Worm (Caenorhabditis elegans) whole organism, L4 larva: Measurements from ENCODE around the gene F25B3.5.

Source experiments
- D1046.2 ChIP-seq: fragments of 200-800 bp; sonication (Bioruptor generic); IDR thresholded peaks from 2 replicates; pipeline ENCODE4 v1.3.6; 2022; ENCODE audit warnings: missing genetic modification characterization, missing compliant biosample characterization
- F37D6.2 ChIP-seq: sonication (generic microtip); optimal IDR thresholded peaks from 2 replicates; lab custom pipeline; 2016; ENCODE audit warnings: mild to moderate bottlenecking, missing genetic modification characterization, missing compliant biosample characterization
- F49E8.2 ChIP-seq: sonication (generic microtip); optimal IDR thresholded peaks from 2 replicates; lab custom pipeline; 2016; ENCODE audit warnings: missing compliant biosample characterization, mild to moderate bottlenecking, missing genetic modification characterization, borderline replicate concordance
- T20F7.1 ChIP-seq: fragments of 200-800 bp; sonication (Bioruptor generic); optimal IDR thresholded peaks from 2 replicates; lab custom pipeline; 2018; ENCODE audit warnings: mild to moderate bottlenecking, missing genetic modification characterization, missing compliant biosample characterization
- T26A8.4 ChIP-seq: fragments of 200-800 bp; sonication (Bioruptor generic); IDR thresholded peaks from 2 replicates; pipeline ENCODE4 v1.3.6; 2022; ENCODE audit warnings: missing genetic modification characterization, missing compliant biosample characterization
- ZK337.2 ChIP-seq: fragments of 200-800 bp; sonication (Bioruptor generic); IDR thresholded peaks from 2 replicates; pipeline ENCODE4 v1.3.6; 2022; ENCODE audit warnings: missing genetic modification reagents, missing genetic modification characterization, missing compliant biosample characterization
- aha-1 ChIP-seq: fragments of 150-350 bp; peaks from one replicate; lab custom pipeline; 2014; ENCODE audit warnings: missing biosample characterization, missing genetic modification characterization
- ama-1 ChIP-seq: fragments of 150-350 bp; optimal IDR thresholded peaks from 2 replicates; lab custom pipeline; 2014; ENCODE audit warnings: inconsistent platforms, mixed read lengths
- arid-1 ChIP-seq: fragments of 200-800 bp; sonication (Bioruptor generic); conservative IDR thresholded peaks from 2 replicates; pipeline ENCODE4 v1.3.6; 2022; ENCODE audit warnings: missing genetic modification reagents, missing genetic modification characterization, missing compliant biosample characterization
- ceh-82 ChIP-seq: sonication (generic microtip); optimal IDR thresholded peaks from 2 replicates; lab custom pipeline; 2017; ENCODE audit warnings: missing biosample characterization, missing genetic modification characterization
- daf-12 ChIP-seq: fragments of 150-350 bp; optimal IDR thresholded peaks from 2 replicates; lab custom pipeline; 2014; ENCODE audit warnings: missing biosample characterization, missing genetic modification reagents, missing genetic modification characterization
- daf-16 ChIP-seq, 3 experiments: sonication (generic microtip); optimal IDR thresholded peaks; 2 replicates each; lab custom pipeline; 2016 to 2017; ENCODE audit warnings: missing genetic modification characterization in 3 of 3, missing genetic modification reagents in 3 of 3, mild to moderate bottlenecking in 2 of 3, missing compliant biosample characterization in 2 of 3, missing biosample characterization in 1 of 3, moderate library complexity in 1 of 3
- daf-19 ChIP-seq: fragments of 200-800 bp; sonication (Bioruptor generic); conservative IDR thresholded peaks from 2 replicates; pipeline ENCODE4 v1.3.6; 2022; ENCODE audit warnings: missing genetic modification characterization, missing compliant biosample characterization
- dmd-6 ChIP-seq: fragments of 200-800 bp; sonication (Bioruptor generic); IDR thresholded peaks from 2 replicates; pipeline ENCODE4 v1.3.6; 2022; ENCODE audit warnings: missing genetic modification reagents, missing genetic modification characterization, missing compliant biosample characterization
- dpl-1 ChIP-seq: fragments of 150-350 bp; optimal IDR thresholded peaks from 2 replicates; lab custom pipeline; 2014; ENCODE audit warnings: missing biosample characterization, missing genetic modification reagents, missing genetic modification characterization
- dve-1 ChIP-seq: sonication (generic microtip); optimal IDR thresholded peaks from 2 replicates; lab custom pipeline; 2017; ENCODE audit warnings: antibody characterized with exemption, mild to moderate bottlenecking, missing genetic modification characterization, missing compliant biosample characterization; ENCODE audit not compliant: insufficient read depth
- fkh-10 ChIP-seq: fragments of 150-350 bp; optimal IDR thresholded peaks from 2 replicates; lab custom pipeline; 2014; ENCODE audit warnings: missing biosample characterization, missing genetic modification reagents, missing genetic modification characterization
- hif-1 ChIP-seq, 2 experiments: sonication (generic microtip); optimal IDR thresholded peaks; 2 replicates each; lab custom pipeline; 2016 to 2017; ENCODE audit warnings: missing compliant biosample characterization in 2 of 2, missing genetic modification characterization in 2 of 2, missing genetic modification reagents in 2 of 2, missing genotype in 2 of 2, mild to moderate bottlenecking in 1 of 2
- hlh-11 ChIP-seq: fragments of 200-800 bp; sonication (Bioruptor generic); optimal IDR thresholded peaks from 2 replicates; lab custom pipeline; 2018; ENCODE audit warnings: mild to moderate bottlenecking, missing genetic modification characterization, missing compliant biosample characterization
- hlh-30 ChIP-seq: sonication (generic microtip); optimal IDR thresholded peaks from 2 replicates; lab custom pipeline; 2017; ENCODE audit warnings: antibody characterized with exemption, mild to moderate bottlenecking, missing genetic modification characterization, missing compliant biosample characterization; ENCODE audit not compliant: insufficient read depth
- hmg-1.1 ChIP-seq: fragments of 200-800 bp; sonication (Bioruptor generic); IDR thresholded peaks from 2 replicates; pipeline ENCODE4 v1.3.6; 2022; ENCODE audit warnings: missing genetic modification reagents, missing genetic modification characterization, missing compliant biosample characterization
- lin-1 ChIP-seq: fragments of 200-800 bp; sonication (Bioruptor generic); IDR thresholded peaks from 2 replicates; pipeline ENCODE4 v1.3.6; 2022; ENCODE audit warnings: missing genetic modification reagents, missing genetic modification characterization, missing compliant biosample characterization
- lin-13 ChIP-seq: fragments of 150-350 bp; optimal IDR thresholded peaks from 2 replicates; lab custom pipeline; 2014; ENCODE audit warnings: missing biosample characterization, missing genetic modification reagents, missing genetic modification characterization
- lin-38 ChIP-seq: fragments of 200-800 bp; sonication (Bioruptor generic); IDR thresholded peaks from 2 replicates; pipeline ENCODE4 v1.3.6; 2022; ENCODE audit warnings: missing genetic modification reagents, missing genetic modification characterization, missing compliant biosample characterization
- lsy-2 ChIP-seq, 2 experiments: fragments of 150-350 bp in 1 of 2; sonication (generic microtip) in 1 of 2; optimal IDR thresholded peaks; 2 replicates each; lab custom pipeline; 2014 to 2017; ENCODE audit warnings: missing biosample characterization in 2 of 2, missing genetic modification characterization in 2 of 2
- madf-9 ChIP-seq: fragments of 200-800 bp; sonication (Bioruptor generic); conservative IDR thresholded peaks from 2 replicates; pipeline ENCODE4 v1.3.6; 2022; ENCODE audit warnings: missing genetic modification reagents, missing genetic modification characterization, missing compliant biosample characterization
- mdl-1 ChIP-seq, 2 experiments: fragments of 150-350 bp in 1 of 2; sonication (generic microtip) in 1 of 2; optimal IDR thresholded peaks; 2 replicates each; lab custom pipeline; 2014 to 2017; ENCODE audit warnings: missing biosample characterization in 2 of 2, missing genetic modification characterization in 2 of 2
- mep-1 ChIP-seq: fragments of 150-350 bp; sonication (generic microtip); optimal IDR thresholded peaks from 3 replicates; lab custom pipeline; 2014; ENCODE audit warnings: missing biosample characterization, missing genetic modification characterization
- mes-2 ChIP-seq: sonication (generic microtip); optimal IDR thresholded peaks from 2 replicates; lab custom pipeline; 2016; ENCODE audit warnings: missing genotype, mild to moderate bottlenecking, missing genetic modification characterization, missing compliant biosample characterization; ENCODE audit not compliant: poor library complexity, severe bottlenecking
- mxl-2 ChIP-seq: fragments of 200-800 bp; sonication (Bioruptor generic); conservative IDR thresholded peaks from 2 replicates; pipeline ENCODE4 v1.3.6; 2022; ENCODE audit warnings: missing genetic modification reagents, missing genetic modification characterization, missing compliant biosample characterization
- nhr-10 ChIP-seq: fragments of 150-350 bp; optimal IDR thresholded peaks from 2 replicates; lab custom pipeline; 2014; ENCODE audit warnings: missing biosample characterization, missing genetic modification characterization
- nhr-11 ChIP-seq: fragments of 150-350 bp; optimal IDR thresholded peaks from 2 replicates; lab custom pipeline; 2014; ENCODE audit warnings: missing biosample characterization, missing genetic modification characterization
- nhr-237 ChIP-seq: sonication (generic microtip); optimal IDR thresholded peaks from 2 replicates; lab custom pipeline; 2017; ENCODE audit warnings: missing biosample characterization, missing genetic modification characterization
- nhr-28 ChIP-seq: fragments of 150-350 bp; optimal IDR thresholded peaks from 2 replicates; lab custom pipeline; 2014; ENCODE audit warnings: missing biosample characterization, missing genetic modification characterization
- nhr-41 ChIP-seq: fragments of 200-800 bp; sonication (Bioruptor generic); IDR thresholded peaks from 2 replicates; pipeline ENCODE4 v1.3.6; 2022; ENCODE audit warnings: missing genetic modification reagents, missing genetic modification characterization, missing compliant biosample characterization
- nhr-6 ChIP-seq: fragments of 150-350 bp; optimal IDR thresholded peaks from 2 replicates; lab custom pipeline; 2014; ENCODE audit warnings: missing biosample characterization, missing genetic modification characterization
- nhr-77 ChIP-seq: fragments of 150-350 bp; optimal IDR thresholded peaks from 2 replicates; lab custom pipeline; 2014; ENCODE audit warnings: missing biosample characterization, missing genetic modification characterization
- pha-4 ChIP-seq, 2 experiments: fragments of 150-350 bp in 1 of 2; fragments of 200-800 bp in 1 of 2; sonication (Bioruptor generic) in 1 of 2; IDR thresholded peaks in 1 of 2; optimal IDR thresholded peaks in 1 of 2; 2 replicates each; pipeline versions ENCODE4 v1.3.6 to Lab custom; 2014 to 2022; ENCODE audit warnings: missing genetic modification characterization in 2 of 2, missing genetic modification reagents in 2 of 2, missing biosample characterization in 1 of 2, missing compliant biosample characterization in 1 of 2
- php-3 ChIP-seq: fragments of 200-800 bp; sonication (Bioruptor generic); IDR thresholded peaks from 2 replicates; pipeline ENCODE4 v1.3.6; 2022; ENCODE audit warnings: missing genetic modification reagents, missing genetic modification characterization, missing compliant biosample characterization
- rbr-2 ChIP-seq: sonication (generic microtip); optimal IDR thresholded peaks from 2 replicates; lab custom pipeline; 2016; ENCODE audit warnings: missing genotype, missing genetic modification characterization, missing compliant biosample characterization
- set-16 ChIP-seq: fragments of 200-800 bp; sonication (Bioruptor generic); IDR thresholded peaks from 2 replicates; pipeline ENCODE4 v1.3.6; 2022; ENCODE audit warnings: missing genetic modification reagents, missing genetic modification characterization, missing compliant biosample characterization
- snpc-1.2 ChIP-seq: fragments of 200-800 bp; sonication (Bioruptor generic); IDR thresholded peaks from 2 replicates; pipeline ENCODE4 v1.3.6; 2022; ENCODE audit warnings: missing genetic modification reagents, missing genetic modification characterization, missing compliant biosample characterization
- spr-1 ChIP-seq: sonication (generic microtip); optimal IDR thresholded peaks from 2 replicates; lab custom pipeline; 2016; ENCODE audit warnings: mild to moderate bottlenecking, missing genetic modification characterization, missing compliant biosample characterization
- unc-62 ChIP-seq, 3 experiments: fragments of 150-350 bp in 1 of 3; sonication (generic microtip); optimal IDR thresholded peaks in 2 of 3; peaks in 1 of 3; 1 replicate in 1 of 3; 2 replicates in 2 of 3; lab custom pipeline; 2014 to 2017; ENCODE audit warnings: missing biosample characterization in 3 of 3, missing genetic modification characterization in 3 of 3, missing genetic modification reagents in 3 of 3, missing genotype in 1 of 3
- zfp-2 ChIP-seq: sonication (generic microtip); optimal IDR thresholded peaks from 2 replicates; lab custom pipeline; 2016; ENCODE audit warnings: mild to moderate bottlenecking, missing genetic modification characterization, missing compliant biosample characterization
- zfp-3 ChIP-seq: fragments of 200-800 bp; sonication (Bioruptor generic); conservative IDR thresholded peaks from 2 replicates; pipeline ENCODE4 v1.3.6; 2022; ENCODE audit warnings: missing genetic modification reagents, missing genetic modification characterization, missing compliant biosample characterization
- zip-11 ChIP-seq: fragments of 200-800 bp; sonication (Bioruptor generic); IDR thresholded peaks from 2 replicates; pipeline ENCODE4 v1.3.6; 2022; ENCODE audit warnings: missing genetic modification characterization, missing compliant biosample characterization
- ztf-11 ChIP-seq: fragments of 150-350 bp; optimal IDR thresholded peaks from 2 replicates; lab custom pipeline; 2014; ENCODE audit warnings: missing biosample characterization, missing genetic modification characterization

Gene F25B3.5

ce11 chrV:9544176-9544632 is 25.9 kb downstream of the F25B3.5 start, which contains the start of gene mdf-1:
Gene mdf-1, minus strand, starts transcription at chrV:9544226.
- peak; percentile 48 for TF ChIP-seq nhr-6 (tag; lab: Kevin White, UChicago)
- peak; percentile 63 for TF ChIP-seq T20F7.1
- no peak for TF ChIP-seq zfp-2
- peak; percentile 57; the same call in 1 of the 2 replicates for TF ChIP-seq D1046.2 (GFP tag; lab: Robert Waterston, UW)
- peak; percentile 36 for TF ChIP-seq arid-1 (GFP tag; lab: Robert Waterston, UW)
- TF ChIP-seq pha-4 (GFP tag; IDR thresholded peaks at IDR 0.05; lab: Robert Waterston, UW), result 0 out of 2 replicates have a peak, but pooled peaks have one; percentile 43
- peak; percentile 38 for TF ChIP-seq pha-4 (tag; optimal IDR thresholded peaks at IDR 0.05; lab: Kevin White, UChicago)
- TF ChIP-seq ZK337.2 (GFP tag; lab: Robert Waterston, UW), result no peak
- no peak for TF ChIP-seq snpc-1.2 (GFP tag; lab: Robert Waterston, UW)
- peak; percentile 75 for TF ChIP-seq dve-1
- peak; percentile 23 for TF ChIP-seq F37D6.2
- TF ChIP-seq zip-11 (GFP tag; lab: Robert Waterston, UW), result no peak
- 0 out of 2 replicates have a peak, but pooled peaks have one; percentile 15 for TF ChIP-seq daf-19
- TF ChIP-seq lin-13 (GFP tag; lab: Kevin White, UChicago), result peak; percentile 54
- no peak for TF ChIP-seq nhr-237 (tag; lab: Kevin White, UChicago)
- no peak for TF ChIP-seq ztf-11 (tag; lab: Kevin White, UChicago)
- TF ChIP-seq zfp-3 (GFP tag; lab: Robert Waterston, UW), result no peak
- TF ChIP-seq spr-1 (tag; lab: Kevin White, UChicago), result peak; percentile 47
- TF ChIP-seq lin-38 (GFP tag; lab: Robert Waterston, UW), result peak; percentile 61
- no peak for TF ChIP-seq mdl-1 (tag; optimal IDR thresholded peaks at IDR 0.05; lab: Kevin White, UChicago)
- TF ChIP-seq dpl-1 (GFP tag; lab: Kevin White, UChicago), result peak; percentile 91
- TF ChIP-seq mxl-2 (GFP tag; lab: Robert Waterston, UW), result no peak
- TF ChIP-seq T26A8.4 (GFP tag; lab: Robert Waterston, UW), result peak; percentile 60; the same call in 1 of the 2 replicates
- TF ChIP-seq mep-1 (tag; lab: Kevin White, UChicago), result peak; percentile 90
- TF ChIP-seq mes-2, result peak; percentile 91
- peak; percentile 87 for TF ChIP-seq aha-1 (tag; lab: Kevin White, UChicago)
- TF ChIP-seq fkh-10 (GFP tag; lab: Kevin White, UChicago), result no peak
- peak; percentile 38; the same call in 1 of the 2 replicates for TF ChIP-seq madf-9 (GFP tag; lab: Robert Waterston, UW)
- no peak for TF ChIP-seq unc-62 (GFP tag; optimal IDR thresholded peaks at IDR 0.05 in 1 of 2; lab: Kevin White, UChicago)
- no peak for TF ChIP-seq unc-62 (tag; optimal IDR thresholded peaks at IDR 0.05; lab: Kevin White, UChicago)
- TF ChIP-seq nhr-41 (GFP tag; lab: Robert Waterston, UW), result no peak
- peak; percentile 82 for TF ChIP-seq nhr-77 (tag; lab: Kevin White, UChicago)
- no peak for TF ChIP-seq daf-12 (tag; lab: Kevin White, UChicago)
- no peak for TF ChIP-seq F49E8.2 (tag; lab: Kevin White, UChicago)
- TF ChIP-seq nhr-28, result peak; percentile 48
- peak; percentile 26 for TF ChIP-seq nhr-11
- no peak for TF ChIP-seq set-16
- TF ChIP-seq dmd-6 (GFP tag; lab: Robert Waterston, UW), result peak; percentile 19; the same call in 1 of the 2 replicates
- TF ChIP-seq hlh-11 (tag; lab: Kevin White, UChicago), result peak; percentile 64
- peak; percentile 84 for TF ChIP-seq ama-1 (lab: Kevin White, UChicago)
- TF ChIP-seq nhr-10 (tag; lab: Kevin White, UChicago), result peak; percentile 5
- TF ChIP-seq lsy-2 (tag; optimal IDR thresholded peaks at IDR 0.05; lab: Kevin White, UChicago), result peak; percentile 21 to 86
- TF ChIP-seq hmg-1.1 (GFP tag; lab: Robert Waterston, UW), result peak; percentile 45; the same call in 1 of the 2 replicates
- no peak for TF ChIP-seq daf-16 (GFP tag; optimal IDR thresholded peaks at IDR 0.05; lab: Kevin White, UChicago)
- TF ChIP-seq daf-16 (tag; optimal IDR thresholded peaks at IDR 0.05; lab: Kevin White, UChicago), result peak; percentile 49
- TF ChIP-seq hlh-30 (tag; lab: Kevin White, UChicago), result peak; percentile 58
- TF ChIP-seq ceh-82 (tag; lab: Kevin White, UChicago), result no peak
- TF ChIP-seq hif-1 (tag; optimal IDR thresholded peaks at IDR 0.05; lab: Kevin White, UChicago), result peak in 1 of 2 experiments; percentile 33
- peak; percentile 57 for TF ChIP-seq rbr-2 (tag; lab: Kevin White, UChicago)
- no peak for TF ChIP-seq php-3 (GFP tag; lab: Robert Waterston, UW)
- TF ChIP-seq lin-1 (GFP tag; lab: Robert Waterston, UW), result no peak
